Worm (Caenorhabditis elegans): Measurements from ENCODE around the gene ZC477.3.

- TF ChIP-seq pha-4 (tag; optimal IDR thresholded peaks at IDR 0.05) (no peak), nhr-25 (tag; optimal IDR thresholded peaks at IDR 0.05) (no peak), snpc-4 (tag; optimal IDR thresholded peaks at IDR 0.05) (no peak), ztf-11 (tag; optimal IDR thresholded peaks at IDR 0.05) (no peak), ZK546.5 (tag; optimal IDR thresholded peaks at IDR 0.05) (no peak)
Observed at ce11 chrIV:7133983-7134382, 30.7 kb downstream of the ZC477.3 start, which contains the start of gene mutd-1.
